Worm (Caenorhabditis elegans) whole organism, L4 larva: ENCODE results near the gene C17H11.5.

Experiments
- F44E2.7 ChIP-seq: fragments of 200-800 bp; sonication (Bioruptor generic); IDR thresholded peaks from 2 replicates; pipeline ENCODE4 v2.1.2; 2022; ENCODE audit warnings: missing genetic modification characterization, missing compliant biosample characterization
- R02D3.7 ChIP-seq: fragments of 150-350 bp; sonication (generic microtip); optimal IDR thresholded peaks from 3 replicates; lab custom pipeline; 2014; ENCODE audit warnings: missing biosample characterization, missing genetic modification characterization
- T20F7.1 ChIP-seq: fragments of 200-800 bp; sonication (Bioruptor generic); optimal IDR thresholded peaks from 2 replicates; lab custom pipeline; 2018; ENCODE audit warnings: mild to moderate bottlenecking, missing genetic modification characterization, missing compliant biosample characterization
- T26A8.4 ChIP-seq: fragments of 200-800 bp; sonication (Bioruptor generic); IDR thresholded peaks from 2 replicates; pipeline ENCODE4 v1.3.6; 2022; ENCODE audit warnings: missing genetic modification characterization, missing compliant biosample characterization
- Y105C5A.15 ChIP-seq: fragments of 200-800 bp; sonication (Bioruptor generic); IDR thresholded peaks from 2 replicates; pipeline ENCODE4 v1.3.6; 2022; ENCODE audit warnings: missing genetic modification characterization, missing compliant biosample characterization
- arid-1 ChIP-seq: fragments of 200-800 bp; sonication (Bioruptor generic); conservative IDR thresholded peaks from 2 replicates; pipeline ENCODE4 v1.3.6; 2022; ENCODE audit warnings: missing genetic modification reagents, missing genetic modification characterization, missing compliant biosample characterization
- ceh-20 ChIP-seq: fragments of 200-800 bp; sonication (Bioruptor generic); IDR thresholded peaks from 2 replicates; pipeline ENCODE4 v1.3.6; 2022; ENCODE audit warnings: missing genetic modification reagents, missing genetic modification characterization, missing compliant biosample characterization
- ceh-28 ChIP-seq: fragments of 150-350 bp; optimal IDR thresholded peaks from 2 replicates; lab custom pipeline; 2014; ENCODE audit warnings: missing biosample characterization, missing genetic modification reagents, missing genetic modification characterization
- ceh-32 ChIP-seq: sonication (generic microtip); optimal IDR thresholded peaks from 2 replicates; lab custom pipeline; 2016; ENCODE audit warnings: mild to moderate bottlenecking, missing genetic modification characterization, missing compliant biosample characterization; ENCODE audit not compliant: poor library complexity
- ctbp-1 ChIP-seq: fragments of 200-800 bp; sonication (Bioruptor generic); IDR thresholded peaks from 2 replicates; pipeline ENCODE4 v1.3.6; 2022; ENCODE audit warnings: missing genetic modification reagents, missing genetic modification characterization, missing compliant biosample characterization
- daf-12 ChIP-seq: fragments of 150-350 bp; optimal IDR thresholded peaks from 2 replicates; lab custom pipeline; 2014; ENCODE audit warnings: missing biosample characterization, missing genetic modification reagents, missing genetic modification characterization
- daf-8 ChIP-seq: fragments of 200-800 bp; sonication (Bioruptor generic); IDR thresholded peaks from 2 replicates; pipeline ENCODE4 v1.3.6; 2022; ENCODE audit warnings: missing genetic modification characterization, missing compliant biosample characterization
- dpl-1 ChIP-seq: fragments of 150-350 bp; optimal IDR thresholded peaks from 2 replicates; lab custom pipeline; 2014; ENCODE audit warnings: missing biosample characterization, missing genetic modification reagents, missing genetic modification characterization
- egl-27 ChIP-seq: sonication (generic microtip); optimal IDR thresholded peaks from 3 replicates; lab custom pipeline; 2017; ENCODE audit warnings: missing biosample characterization, missing genetic modification reagents, missing genetic modification characterization
- fkh-10 ChIP-seq: fragments of 150-350 bp; optimal IDR thresholded peaks from 2 replicates; lab custom pipeline; 2014; ENCODE audit warnings: missing biosample characterization, missing genetic modification reagents, missing genetic modification characterization
- gei-8 ChIP-seq: fragments of 200-800 bp; sonication (Bioruptor generic); optimal IDR thresholded peaks from 2 replicates; lab custom pipeline; 2018; ENCODE audit warnings: mild to moderate bottlenecking, missing genetic modification characterization, missing compliant biosample characterization
- hif-1 ChIP-seq, 2 experiments: sonication (generic microtip); optimal IDR thresholded peaks; 2 replicates each; lab custom pipeline; 2016 to 2017; ENCODE audit warnings: missing compliant biosample characterization in 2 of 2, missing genetic modification characterization in 2 of 2, missing genetic modification reagents in 2 of 2, missing genotype in 2 of 2, mild to moderate bottlenecking in 1 of 2
- hlh-30 ChIP-seq: sonication (generic microtip); optimal IDR thresholded peaks from 2 replicates; lab custom pipeline; 2017; ENCODE audit warnings: antibody characterized with exemption, mild to moderate bottlenecking, missing genetic modification characterization, missing compliant biosample characterization; ENCODE audit not compliant: insufficient read depth
- lin-1 ChIP-seq: fragments of 200-800 bp; sonication (Bioruptor generic); IDR thresholded peaks from 2 replicates; pipeline ENCODE4 v1.3.6; 2022; ENCODE audit warnings: missing genetic modification reagents, missing genetic modification characterization, missing compliant biosample characterization
- lin-15B ChIP-seq: fragments of 150-350 bp; sonication (generic microtip); optimal IDR thresholded peaks from 3 replicates; lab custom pipeline; 2014; ENCODE audit warnings: missing biosample characterization, missing genetic modification characterization
- lin-29 ChIP-seq: fragments of 200-800 bp; sonication (Bioruptor generic); IDR thresholded peaks from 2 replicates; pipeline ENCODE4 v1.3.6; 2022; ENCODE audit warnings: missing genetic modification reagents, missing genetic modification characterization, missing compliant biosample characterization
- lin-39 ChIP-seq: fragments of 150-350 bp; optimal IDR thresholded peaks from 2 replicates; lab custom pipeline; 2014; ENCODE audit warnings: missing biosample characterization, missing genetic modification reagents, missing genetic modification characterization
- lsy-2 ChIP-seq, 2 experiments: fragments of 150-350 bp in 1 of 2; sonication (generic microtip) in 1 of 2; optimal IDR thresholded peaks; 2 replicates each; lab custom pipeline; 2014 to 2017; ENCODE audit warnings: missing biosample characterization in 2 of 2, missing genetic modification characterization in 2 of 2
- mep-1 ChIP-seq: fragments of 150-350 bp; sonication (generic microtip); optimal IDR thresholded peaks from 3 replicates; lab custom pipeline; 2014; ENCODE audit warnings: missing biosample characterization, missing genetic modification characterization
- mxl-2 ChIP-seq: fragments of 200-800 bp; sonication (Bioruptor generic); conservative IDR thresholded peaks from 2 replicates; pipeline ENCODE4 v1.3.6; 2022; ENCODE audit warnings: missing genetic modification reagents, missing genetic modification characterization, missing compliant biosample characterization
- mxl-3 ChIP-seq: fragments of 200-800 bp; sonication (Bioruptor generic); optimal IDR thresholded peaks from 2 replicates; lab custom pipeline; 2018; ENCODE audit warnings: mild to moderate bottlenecking, missing genetic modification characterization, missing compliant biosample characterization
- nhr-11 ChIP-seq: fragments of 150-350 bp; optimal IDR thresholded peaks from 2 replicates; lab custom pipeline; 2014; ENCODE audit warnings: missing biosample characterization, missing genetic modification characterization
- nhr-237 ChIP-seq: sonication (generic microtip); optimal IDR thresholded peaks from 2 replicates; lab custom pipeline; 2017; ENCODE audit warnings: missing biosample characterization, missing genetic modification characterization
- nhr-28 ChIP-seq: fragments of 150-350 bp; optimal IDR thresholded peaks from 2 replicates; lab custom pipeline; 2014; ENCODE audit warnings: missing biosample characterization, missing genetic modification characterization
- nhr-41 ChIP-seq: fragments of 200-800 bp; sonication (Bioruptor generic); IDR thresholded peaks from 2 replicates; pipeline ENCODE4 v1.3.6; 2022; ENCODE audit warnings: missing genetic modification reagents, missing genetic modification characterization, missing compliant biosample characterization
- nhr-48 ChIP-seq: sonication (generic microtip); optimal IDR thresholded peaks from 2 replicates; lab custom pipeline; 2016; ENCODE audit warnings: mild to moderate bottlenecking, missing genetic modification characterization, missing compliant biosample characterization
- nhr-77 ChIP-seq: fragments of 150-350 bp; optimal IDR thresholded peaks from 2 replicates; lab custom pipeline; 2014; ENCODE audit warnings: missing biosample characterization, missing genetic modification characterization
- pha-4 ChIP-seq, 2 experiments: fragments of 150-350 bp in 1 of 2; fragments of 200-800 bp in 1 of 2; sonication (Bioruptor generic) in 1 of 2; IDR thresholded peaks in 1 of 2; optimal IDR thresholded peaks in 1 of 2; 2 replicates each; pipeline versions ENCODE4 v1.3.6 to Lab custom; 2014 to 2022; ENCODE audit warnings: missing genetic modification characterization in 2 of 2, missing genetic modification reagents in 2 of 2, missing biosample characterization in 1 of 2, missing compliant biosample characterization in 1 of 2
- pqm-1 ChIP-seq: sonication (generic microtip); optimal IDR thresholded peaks from 2 replicates; lab custom pipeline; 2017; ENCODE audit warnings: missing biosample characterization, missing genetic modification characterization
- rbr-2 ChIP-seq: sonication (generic microtip); optimal IDR thresholded peaks from 2 replicates; lab custom pipeline; 2016; ENCODE audit warnings: missing genotype, missing genetic modification characterization, missing compliant biosample characterization
- sdz-12 ChIP-seq: fragments of 200-800 bp; sonication (Bioruptor generic); optimal IDR thresholded peaks from 2 replicates; lab custom pipeline; 2018; ENCODE audit warnings: mild to moderate bottlenecking, missing genetic modification characterization, missing compliant biosample characterization
- snpc-4 ChIP-seq: fragments of 150-350 bp; optimal IDR thresholded peaks from 2 replicates; lab custom pipeline; 2014; ENCODE audit warnings: missing biosample characterization, missing genetic modification characterization
- spr-1 ChIP-seq: sonication (generic microtip); optimal IDR thresholded peaks from 2 replicates; lab custom pipeline; 2016; ENCODE audit warnings: mild to moderate bottlenecking, missing genetic modification characterization, missing compliant biosample characterization
- tra-1 ChIP-seq: fragments of 200-800 bp; sonication (Bioruptor generic); IDR thresholded peaks from 2 replicates; pipeline ENCODE4 v1.3.6; 2022; ENCODE audit warnings: missing genetic modification reagents, missing genetic modification characterization, missing compliant biosample characterization
- unc-130 ChIP-seq: sonication (generic microtip); optimal IDR thresholded peaks from 2 replicates; lab custom pipeline; 2016; ENCODE audit warnings: missing genetic modification reagents, missing genetic modification characterization, missing compliant biosample characterization
- unc-39 ChIP-seq: sonication (generic microtip); optimal IDR thresholded peaks from 2 replicates; lab custom pipeline; 2017; ENCODE audit warnings: missing biosample characterization, missing genetic modification characterization
- unc-62 ChIP-seq, 3 experiments: fragments of 150-350 bp in 1 of 3; sonication (generic microtip); optimal IDR thresholded peaks in 2 of 3; peaks in 1 of 3; 1 replicate in 1 of 3; 2 replicates in 2 of 3; lab custom pipeline; 2014 to 2017; ENCODE audit warnings: missing biosample characterization in 3 of 3, missing genetic modification characterization in 3 of 3, missing genetic modification reagents in 3 of 3, missing genotype in 1 of 3
- zag-1 ChIP-seq: fragments of 150-350 bp; optimal IDR thresholded peaks from 2 replicates; lab custom pipeline; 2014; ENCODE audit warnings: missing biosample characterization, missing genetic modification characterization
- zfp-2 ChIP-seq: sonication (generic microtip); optimal IDR thresholded peaks from 2 replicates; lab custom pipeline; 2016; ENCODE audit warnings: mild to moderate bottlenecking, missing genetic modification characterization, missing compliant biosample characterization
- zfp-3 ChIP-seq: fragments of 200-800 bp; sonication (Bioruptor generic); conservative IDR thresholded peaks from 2 replicates; pipeline ENCODE4 v1.3.6; 2022; ENCODE audit warnings: missing genetic modification reagents, missing genetic modification characterization, missing compliant biosample characterization
- zip-11 ChIP-seq: fragments of 200-800 bp; sonication (Bioruptor generic); IDR thresholded peaks from 2 replicates; pipeline ENCODE4 v1.3.6; 2022; ENCODE audit warnings: missing genetic modification characterization, missing compliant biosample characterization
- zip-2 ChIP-seq: fragments of 150-350 bp; optimal IDR thresholded peaks from 2 replicates; lab custom pipeline; 2014; ENCODE audit warnings: missing biosample characterization, missing genetic modification characterization
- ztf-7 ChIP-seq: fragments of 150-350 bp; optimal IDR thresholded peaks from 2 replicates; lab custom pipeline; 2014; ENCODE audit warnings: missing biosample characterization, missing genetic modification characterization

C17H11.5 gene

DNA sequence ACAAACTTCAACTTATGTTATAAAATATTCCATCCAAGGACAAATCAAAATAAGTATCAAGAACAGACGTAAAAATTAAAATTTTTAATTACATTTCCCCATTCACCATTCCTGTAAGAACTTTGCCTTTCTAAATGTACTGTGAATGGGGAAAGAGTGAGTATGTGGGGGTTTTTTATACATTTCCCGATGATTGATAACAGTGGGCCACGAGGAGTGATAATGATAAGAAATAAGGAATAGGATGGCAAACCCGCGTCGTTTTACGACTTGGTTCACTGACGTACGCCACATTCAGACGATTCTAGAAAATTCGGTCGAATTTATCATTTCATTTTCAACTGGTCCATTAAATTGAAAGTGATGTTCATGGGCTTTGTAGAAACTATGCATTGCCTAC, 26.1 kb upstream of the C17H11.5 start, which contains the start of gene cdd-1 (continued):
- TF ChIP-seq pha-4 (GFP tag; IDR thresholded peaks at IDR 0.05; lab: Robert Waterston, UW), result no peak
- no peak for TF ChIP-seq pha-4 (tag; optimal IDR thresholded peaks at IDR 0.05; lab: Kevin White, UChicago)
- peak; percentile 47 for TF ChIP-seq nhr-48 (tag; lab: Kevin White, UChicago)
- TF ChIP-seq T20F7.1 (GFP tag; lab: Kevin White, UChicago), result peak; percentile 40
- TF ChIP-seq mep-1 (tag; lab: Kevin White, UChicago), result peak; percentile 54
- peak; percentile 36 for TF ChIP-seq pqm-1 (tag; lab: Kevin White, UChicago)
- peak in 1 of 2 experiments; percentile 47 for TF ChIP-seq unc-62 (GFP tag; optimal IDR thresholded peaks at IDR 0.05 in 1 of 2; lab: Kevin White, UChicago)
- TF ChIP-seq unc-62 (tag; optimal IDR thresholded peaks at IDR 0.05; lab: Kevin White, UChicago), result no peak
- peak; percentile 73 for TF ChIP-seq mxl-3 (GFP tag; lab: Kevin White, UChicago)
- TF ChIP-seq gei-8 (GFP tag; lab: Kevin White, UChicago), result peak; percentile 28
- TF ChIP-seq nhr-41 (GFP tag; lab: Robert Waterston, UW), result 0 out of 2 replicates have a peak, but pooled peaks have one; percentile 6
- no peak for TF ChIP-seq ceh-32 (tag; lab: Kevin White, UChicago)
- TF ChIP-seq, all 104 proteins: peak for 21

DNA sequence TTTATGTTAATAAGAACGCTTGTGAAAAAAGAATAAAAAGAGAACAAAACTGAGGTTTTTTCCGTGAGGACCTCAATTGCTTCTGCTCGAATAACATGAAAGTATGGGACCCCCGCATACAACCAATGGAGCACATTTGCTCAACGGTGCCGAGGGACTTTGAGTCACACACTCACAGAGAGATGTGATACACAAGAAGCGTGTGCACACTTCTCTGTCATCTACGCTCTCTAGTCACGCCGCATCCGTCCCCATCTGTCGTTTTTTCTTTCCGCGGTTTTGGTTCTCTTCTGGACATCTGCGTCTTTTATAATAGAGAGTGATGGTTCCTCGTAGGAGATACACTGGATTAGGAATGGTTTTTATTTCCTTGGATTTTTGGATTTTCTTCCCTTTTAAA, 21.0 kb upstream of the C17H11.5 start:
- TF ChIP-seq fkh-10 (GFP tag; lab: Kevin White, UChicago), result peak; percentile 60
- no peak for TF ChIP-seq spr-1 (tag; lab: Kevin White, UChicago)
- no peak for TF ChIP-seq zip-11 (GFP tag; lab: Robert Waterston, UW)
- TF ChIP-seq daf-8, result no peak
- TF ChIP-seq zip-2 (tag; lab: Kevin White, UChicago), result no peak
- no peak for TF ChIP-seq nhr-41 (GFP tag; lab: Robert Waterston, UW)
- TF ChIP-seq sdz-12 (GFP tag; lab: Kevin White, UChicago), result no peak
- TF ChIP-seq hlh-30 (tag; lab: Kevin White, UChicago), result peak; percentile 85
- TF ChIP-seq snpc-4 (tag; lab: Kevin White, UChicago), result no peak
- TF ChIP-seq tra-1 (GFP tag; lab: Robert Waterston, UW), result no peak
- TF ChIP-seq gei-8 (GFP tag; lab: Kevin White, UChicago), result no peak
- TF ChIP-seq lsy-2 (tag; optimal IDR thresholded peaks at IDR 0.05; lab: Kevin White, UChicago), result peak in 1 of 2 experiments; percentile 70
- no peak for TF ChIP-seq egl-27 (tag; lab: Kevin White, UChicago)
- TF ChIP-seq Y105C5A.15 (GFP tag; lab: Robert Waterston, UW), result no peak
- TF ChIP-seq ceh-28, result no peak
- TF ChIP-seq lin-1, result no peak
- TF ChIP-seq daf-12, result no peak
- TF ChIP-seq F44E2.7, result no peak
- no peak for TF ChIP-seq ztf-7
- peak; percentile 39 for TF ChIP-seq nhr-11 (tag; lab: Kevin White, UChicago)
- TF ChIP-seq lin-15B, result no peak
- TF ChIP-seq dpl-1 (GFP tag; lab: Kevin White, UChicago), result no peak
- TF ChIP-seq lin-39 (tag; lab: Kevin White, UChicago), result no peak
- peak in 1 of 2 experiments; percentile 31 for TF ChIP-seq hif-1 (tag; optimal IDR thresholded peaks at IDR 0.05; lab: Kevin White, UChicago)
- TF ChIP-seq unc-39 (tag; lab: Kevin White, UChicago), result no peak
- peak; percentile 68; the same call in 1 of the 2 replicates for TF ChIP-seq ctbp-1 (GFP tag; lab: Robert Waterston, UW)
- no peak for TF ChIP-seq T26A8.4 (GFP tag; lab: Robert Waterston, UW)
- TF ChIP-seq zfp-2 (tag; lab: Kevin White, UChicago), result no peak
- no peak for TF ChIP-seq R02D3.7 (tag; lab: Kevin White, UChicago)
- TF ChIP-seq mxl-2 (GFP tag; lab: Robert Waterston, UW), result no peak
- no peak for TF ChIP-seq nhr-237 (tag; lab: Kevin White, UChicago)
- no peak for TF ChIP-seq nhr-28 (tag; lab: Kevin White, UChicago)
- no peak for TF ChIP-seq nhr-77 (tag; lab: Kevin White, UChicago)
- no peak for TF ChIP-seq pha-4 (GFP tag; IDR thresholded peaks at IDR 0.05; lab: Robert Waterston, UW)
- TF ChIP-seq pha-4 (tag; optimal IDR thresholded peaks at IDR 0.05; lab: Kevin White, UChicago), result no peak
- peak; percentile 60 for TF ChIP-seq mep-1 (tag; lab: Kevin White, UChicago)
- TF ChIP-seq ceh-20 (GFP tag; lab: Robert Waterston, UW), result no peak
- no peak for TF ChIP-seq zag-1 (tag; lab: Kevin White, UChicago)
- no peak for TF ChIP-seq zfp-3 (GFP tag; lab: Robert Waterston, UW)
- no peak for TF ChIP-seq unc-130 (GFP tag; lab: Kevin White, UChicago)
- TF ChIP-seq rbr-2 (tag; lab: Kevin White, UChicago), result peak; percentile 55
- TF ChIP-seq arid-1 (GFP tag; lab: Robert Waterston, UW), result no peak
- no peak for TF ChIP-seq lin-29
